Worm (Caenorhabditis elegans): Measurements from ENCODE around the gene ins-1.

The ins-1 gene

DNA sequence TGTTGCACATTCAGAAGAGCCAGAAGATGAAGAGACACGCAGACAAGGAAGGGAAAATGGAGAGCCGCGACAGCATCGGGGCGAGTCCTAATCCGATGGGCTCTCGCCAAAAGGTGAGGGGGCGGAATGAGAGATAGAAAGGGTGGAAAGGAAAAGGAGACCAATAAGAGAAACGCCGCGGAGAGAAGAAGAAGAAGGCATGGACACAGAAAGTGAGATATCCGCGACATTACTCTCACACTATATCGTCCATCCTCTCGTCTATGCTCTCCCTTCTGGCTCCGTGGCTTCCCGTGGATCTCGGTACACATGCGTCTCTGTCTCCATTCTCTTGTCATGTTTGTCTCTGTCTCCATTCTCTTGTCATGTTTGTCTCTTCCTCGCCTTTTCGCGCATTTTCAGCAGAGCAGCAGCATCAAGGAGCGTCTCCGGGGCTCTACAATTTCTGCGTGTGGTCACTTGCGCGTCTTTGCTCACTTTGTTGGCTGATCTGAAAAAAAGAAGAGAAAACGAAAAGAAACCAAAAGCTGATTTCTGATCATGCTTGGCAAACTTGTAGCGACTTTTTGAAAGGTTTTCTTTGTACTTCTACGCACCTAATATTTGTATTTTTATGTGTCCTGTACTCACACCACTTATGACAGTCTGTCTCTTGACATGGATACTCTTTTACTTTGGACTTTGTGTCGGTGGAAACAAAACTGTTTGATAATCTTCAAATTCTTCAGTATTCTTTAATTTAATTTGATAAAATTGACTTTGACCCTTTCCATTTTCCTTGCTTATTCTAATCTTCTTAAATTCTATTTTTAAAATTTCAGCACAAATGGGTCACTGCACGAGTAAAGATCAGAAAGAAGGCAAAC, 33.1 kb upstream of the ins-1 start, which contains the start of gene gpa-7 (continued):
- TF ChIP-seq D1046.2 (GFP tag; IDR thresholded peaks at IDR 0.05) (no peak), rbr-2 (tag; optimal IDR thresholded peaks at IDR 0.05) (peak; percentile 88), daf-12 (tag; optimal IDR thresholded peaks at IDR 0.05) (no peak), R02D3.7 (tag; optimal IDR thresholded peaks at IDR 0.05) (no peak), arid-1 (GFP tag; conservative IDR thresholded peaks at IDR 0.05) (no peak), dmd-6 (GFP tag; IDR thresholded peaks at IDR 0.05) (peak; percentile 24; the same call in 1 of the 2 replicates), F26F4.8 (GFP tag; conservative IDR thresholded peaks at IDR 0.05) (no peak), nhr-41 (GFP tag; IDR thresholded peaks at IDR 0.05) (no peak), ceh-44 (GFP tag; IDR thresholded peaks at IDR 0.05) (no peak), vab-7 (GFP tag; IDR thresholded peaks at IDR 0.05) (no peak), Y105C5A.15 (GFP tag; IDR thresholded peaks at IDR 0.05) (no peak), lin-15B (tag; optimal IDR thresholded peaks at IDR 0.05) (no peak), php-3 (GFP tag; IDR thresholded peaks at IDR 0.05) (no peak), lim-7 (GFP tag; IDR thresholded peaks at IDR 0.05) (peak; percentile 57; the same call in 1 of the 2 replicates), gei-8 (GFP tag; optimal IDR thresholded peaks at IDR 0.05) (peak; percentile 65), ztf-11 (tag; optimal IDR thresholded peaks at IDR 0.05) (no peak), mxl-3 (GFP tag; optimal IDR thresholded peaks at IDR 0.05) (peak; percentile 25), nhr-237 (tag; optimal IDR thresholded peaks at IDR 0.05) (no peak), spr-1 (tag; optimal IDR thresholded peaks at IDR 0.05) (no peak), lir-3 (tag; optimal IDR thresholded peaks at IDR 0.05) (no peak), ceh-20 (GFP tag; IDR thresholded peaks at IDR 0.05) (no peak), egl-27 (tag; optimal IDR thresholded peaks at IDR 0.05) (no peak), nhr-42 (GFP tag; IDR thresholded peaks at IDR 0.05) (no peak), zfp-2 (tag; optimal IDR thresholded peaks at IDR 0.05) (no peak), madf-9 (GFP tag; conservative IDR thresholded peaks at IDR 0.05) (no peak), daf-8 (GFP tag; IDR thresholded peaks at IDR 0.05) (no peak), nhr-6 (tag; optimal IDR thresholded peaks at IDR 0.05) (no peak), dmd-8 (GFP tag; IDR thresholded peaks at IDR 0.05) (no peak), cey-2 (tag; optimal IDR thresholded peaks at IDR 0.05; ENCODE audit: borderline replicate concordance, insufficient read depth) (no peak), egl-43 (GFP tag; IDR thresholded peaks at IDR 0.05) (no peak), zip-11 (GFP tag; IDR thresholded peaks at IDR 0.05) (no peak), unc-62 (GFP tag; optimal IDR thresholded peaks at IDR 0.05 in 1 of 2) (peak in 1 of 2 experiments; percentile 99), unc-62 (tag; optimal IDR thresholded peaks at IDR 0.05) (no peak), zip-2 (tag; optimal IDR thresholded peaks at IDR 0.05) (no peak), lin-1 (GFP tag; IDR thresholded peaks at IDR 0.05) (no peak), Y48G9A.11 (GFP tag; IDR thresholded peaks at IDR 0.05) (no peak)

DNA sequence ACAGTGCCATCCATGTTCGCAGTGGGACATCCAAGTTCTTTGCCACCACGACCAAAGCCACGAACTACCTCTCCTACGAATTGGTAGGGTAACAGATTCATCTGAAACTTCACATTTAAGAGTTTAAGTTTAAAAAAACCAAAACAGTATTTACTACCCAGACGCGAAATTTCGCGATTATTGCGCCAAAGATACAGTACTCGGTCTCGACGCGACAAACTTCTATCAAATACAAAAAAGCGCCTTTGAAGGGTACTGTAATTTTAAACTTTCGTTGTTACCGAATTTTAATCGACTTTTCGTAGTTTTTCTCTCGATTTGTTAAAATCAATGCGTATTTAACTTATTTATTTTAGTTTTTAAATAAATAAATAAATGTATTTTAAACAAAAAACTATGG, 27.1 kb upstream of the ins-1 start, which contains the start of gene rfk-1:
TSS of gene rfk-1 (minus strand) at position 101 of the 400 bp plus-strand sequence.
- no peak for TF ChIP-seq mep-1 (tag; optimal IDR thresholded peaks at IDR 0.05)
- TF ChIP-seq pqm-1 (tag; optimal IDR thresholded peaks at IDR 0.05) = no peak
- no peak for TF ChIP-seq ceh-20 (GFP tag; IDR thresholded peaks at IDR 0.05)
- TF ChIP-seq Y5F2A.4 (GFP tag; optimal IDR thresholded peaks at IDR 0.05) = no peak
- no peak for TF ChIP-seq ceh-32 (tag; optimal IDR thresholded peaks at IDR 0.05; ENCODE audit: poor library complexity)
- TF ChIP-seq zip-11 (GFP tag; IDR thresholded peaks at IDR 0.05) = no peak
- no peak for TF ChIP-seq dpl-1 (GFP tag; optimal IDR thresholded peaks at IDR 0.05)
- TF ChIP-seq nhr-41 (GFP tag; IDR thresholded peaks at IDR 0.05) = no peak
- no peak for TF ChIP-seq F10B5.3 (tag; optimal IDR thresholded peaks at IDR 0.05)
- TF ChIP-seq lin-1 (GFP tag; IDR thresholded peaks at IDR 0.05) = no peak
- no peak for TF ChIP-seq gei-8 (GFP tag; optimal IDR thresholded peaks at IDR 0.05)
- no peak for TF ChIP-seq madf-9 (GFP tag; conservative IDR thresholded peaks at IDR 0.05)
- no peak for TF ChIP-seq zip-2 (tag; optimal IDR thresholded peaks at IDR 0.05)
- no peak for TF ChIP-seq ceh-62 (tag; optimal IDR thresholded peaks at IDR 0.05)
- TF ChIP-seq aha-1 (tag) = no peak

Data from whole organism, L4 larva.